Worm (Caenorhabditis elegans) whole organism, young adult: Measurements from ENCODE around the gene sri-30.

Experiments
- B0261.1 ChIP-seq: sonication (generic microtip); optimal IDR thresholded peaks from 2 replicates; lab custom pipeline; 2016; ENCODE audit warnings: mild to moderate bottlenecking, missing genetic modification characterization, moderate library complexity, missing compliant biosample characterization
- B0336.3 ChIP-seq: fragments of 200-800 bp; sonication (Bioruptor generic); IDR thresholded peaks from 2 replicates; pipeline ENCODE4 v1.3.6; 2022; ENCODE audit warnings: missing genetic modification characterization, missing compliant biosample characterization
- D2030.7 ChIP-seq: fragments of 200-800 bp; sonication (Bioruptor generic); IDR thresholded peaks from 2 replicates; pipeline ENCODE4 v1.3.6; 2022; ENCODE audit warnings: missing genetic modification reagents, missing genetic modification characterization, missing compliant biosample characterization
- F22D6.2 ChIP-seq: sonication (generic microtip); optimal IDR thresholded peaks from 2 replicates; lab custom pipeline; 2016; ENCODE audit warnings: mild to moderate bottlenecking, missing genetic modification characterization, missing compliant biosample characterization
- F23B12.7 ChIP-seq: sonication (generic microtip); optimal IDR thresholded peaks from 2 replicates; lab custom pipeline; 2017; ENCODE audit warnings: missing genetic modification characterization, mild to moderate bottlenecking, missing compliant biosample characterization, antibody characterized with exemption, moderate library complexity; ENCODE audit not compliant: insufficient read depth
- F33H1.4 ChIP-seq: fragments of 200-800 bp; sonication (Bioruptor generic); IDR thresholded peaks from 2 replicates; pipeline ENCODE4 v1.3.6; 2022; ENCODE audit warnings: missing genetic modification reagents, missing genetic modification characterization, missing compliant biosample characterization
- K11D2.4 ChIP-seq: fragments of 200-800 bp; sonication (Bioruptor generic); IDR thresholded peaks from 2 replicates; pipeline ENCODE4 v1.3.6; 2022; ENCODE audit warnings: missing genetic modification reagents, missing genetic modification characterization, missing compliant biosample characterization
- T07F8.4 ChIP-seq: sonication (generic microtip); optimal IDR thresholded peaks from 2 replicates; lab custom pipeline; 2016; ENCODE audit warnings: mild to moderate bottlenecking, missing genetic modification characterization, moderate library complexity, missing compliant biosample characterization
- T26A5.8 ChIP-seq: sonication (generic microtip); optimal IDR thresholded peaks from 2 replicates; lab custom pipeline; 2016; ENCODE audit warnings: missing genetic modification characterization, missing compliant biosample characterization
- Y53F4B.3 ChIP-seq: fragments of 200-800 bp; sonication (Bioruptor generic); IDR thresholded peaks from 2 replicates; pipeline ENCODE4 v1.3.6; 2022; ENCODE audit warnings: missing genetic modification reagents, missing genetic modification characterization, missing compliant biosample characterization
- ama-1 ChIP-seq, 3 experiments: fragments of 150-350 bp in 1 of 3; sonication (generic microtip) in 2 of 3; optimal IDR thresholded peaks; 2 replicates each; lab custom pipeline; 2014 to 2018; ENCODE audit warnings: missing biosample characterization in 2 of 3, missing genetic modification characterization in 2 of 3, missing genetic modification reagents in 2 of 3
- bed-1 ChIP-seq: fragments of 200-800 bp; sonication (Bioruptor generic); IDR thresholded peaks from 2 replicates; pipeline ENCODE4 v1.3.6; 2022; ENCODE audit warnings: missing genetic modification reagents, missing genetic modification characterization, missing compliant biosample characterization
- cebp-1 ChIP-seq, 2 experiments: fragments of 200-800 bp in 1 of 2; sonication (Bioruptor generic) in 1 of 2; sonication (generic microtip) in 1 of 2; IDR thresholded peaks in 1 of 2; optimal IDR thresholded peaks in 1 of 2; 2 replicates each; pipeline versions ENCODE4 v1.3.6 to Lab custom; 2017 to 2022; ENCODE audit warnings: missing compliant biosample characterization in 2 of 2, missing genetic modification characterization in 2 of 2, mild to moderate bottlenecking in 1 of 2, missing genetic modification reagents in 1 of 2, moderate library complexity in 1 of 2
- ceh-100 ChIP-seq: fragments of 200-800 bp; sonication (Bioruptor generic); IDR thresholded peaks from 2 replicates; pipeline ENCODE4 v1.3.6; 2022; ENCODE audit warnings: missing genetic modification reagents, missing genetic modification characterization, missing compliant biosample characterization
- ceh-79 ChIP-seq: sonication (generic microtip); optimal IDR thresholded peaks from 2 replicates; lab custom pipeline; 2017; ENCODE audit warnings: mild to moderate bottlenecking, missing genetic modification characterization, missing compliant biosample characterization
- die-1 ChIP-seq: sonication (generic microtip); optimal IDR thresholded peaks from 2 replicates; lab custom pipeline; 2016; ENCODE audit warnings: missing genotype, mild to moderate bottlenecking, missing genetic modification characterization, missing compliant biosample characterization
- egrh-3 ChIP-seq: fragments of 200-800 bp; sonication (Bioruptor generic); IDR thresholded peaks from 2 replicates; pipeline ENCODE4 v1.3.6; 2022; ENCODE audit warnings: missing genetic modification reagents, missing genetic modification characterization, missing compliant biosample characterization
- him-1 ChIP-seq: sonication (generic microtip); optimal IDR thresholded peaks from 2 replicates; lab custom pipeline; 2016; ENCODE audit warnings: missing genotype, missing genetic modification reagents, missing genetic modification characterization, missing compliant biosample characterization
- hmg-20 ChIP-seq: fragments of 200-800 bp; sonication (Bioruptor generic); IDR thresholded peaks from 2 replicates; pipeline ENCODE4 v1.3.6; 2022; ENCODE audit warnings: missing genetic modification reagents, missing genetic modification characterization, missing compliant biosample characterization
- hrde-1 ChIP-seq: sonication (generic microtip); optimal IDR thresholded peaks from 2 replicates; lab custom pipeline; 2016; ENCODE audit warnings: missing genetic modification characterization, mild to moderate bottlenecking, missing compliant biosample characterization, moderate library complexity, missing genotype, missing genetic modification reagents, borderline replicate concordance
- let-526 ChIP-seq: fragments of 200-800 bp; sonication (Bioruptor generic); IDR thresholded peaks from 2 replicates; pipeline ENCODE4 v1.3.6; 2022; ENCODE audit warnings: missing genetic modification reagents, missing genetic modification characterization, missing compliant biosample characterization
- lin-26 ChIP-seq: fragments of 200-800 bp; sonication (Bioruptor generic); IDR thresholded peaks from 2 replicates; pipeline ENCODE4 v1.3.6; 2022; ENCODE audit warnings: missing genetic modification reagents, missing genetic modification characterization, missing compliant biosample characterization
- lin-35 ChIP-seq, 3 experiments: fragments of 150-350 bp in 2 of 3; sonication (generic microtip) in 1 of 3; optimal IDR thresholded peaks; 2 replicates each; lab custom pipeline; 2014 to 2018; ENCODE audit warnings: missing biosample characterization in 3 of 3, missing genetic modification characterization in 3 of 3, missing genetic modification reagents in 3 of 3
- lin-40 ChIP-seq: sonication (generic microtip); optimal IDR thresholded peaks from 2 replicates; lab custom pipeline; 2016; ENCODE audit warnings: missing genetic modification characterization, mild to moderate bottlenecking, missing compliant biosample characterization, missing genotype, missing genetic modification reagents
- lin-54 ChIP-seq: fragments of 200-800 bp; sonication (Bioruptor generic); optimal IDR thresholded peaks from 2 replicates; lab custom pipeline; 2018; ENCODE audit warnings: mild to moderate bottlenecking, missing genetic modification characterization, missing compliant biosample characterization
- lsl-1 ChIP-seq: fragments of 200-800 bp; sonication (Bioruptor generic); optimal IDR thresholded peaks from 2 replicates; lab custom pipeline; 2018; ENCODE audit warnings: mild to moderate bottlenecking, missing genetic modification characterization, moderate library complexity, missing compliant biosample characterization
- madf-10 ChIP-seq: sonication (generic microtip); optimal IDR thresholded peaks from 2 replicates; lab custom pipeline; 2016; ENCODE audit warnings: mild to moderate bottlenecking, missing genetic modification characterization, missing compliant biosample characterization
- madf-6 ChIP-seq: fragments of 200-800 bp; sonication (Bioruptor generic); IDR thresholded peaks from 2 replicates; pipeline ENCODE4 v1.3.6; 2022; ENCODE audit warnings: missing genetic modification reagents, missing genetic modification characterization, missing compliant biosample characterization
- madf-8 ChIP-seq: fragments of 200-800 bp; sonication (Bioruptor generic); conservative IDR thresholded peaks from 2 replicates; pipeline ENCODE4 v1.3.6; 2022; ENCODE audit warnings: missing genetic modification reagents, missing genetic modification characterization, missing compliant biosample characterization
- mcd-1 ChIP-seq: fragments of 200-800 bp; sonication (Bioruptor generic); IDR thresholded peaks from 2 replicates; pipeline ENCODE4 v1.3.6; 2022; ENCODE audit warnings: missing genetic modification reagents, missing genetic modification characterization, missing compliant biosample characterization
- mxl-1 ChIP-seq: sonication (generic microtip); optimal IDR thresholded peaks from 2 replicates; lab custom pipeline; 2016; ENCODE audit warnings: missing genetic modification characterization, missing compliant biosample characterization
- nfyb-1 ChIP-seq: fragments of 200-800 bp; sonication (Bioruptor generic); IDR thresholded peaks from 2 replicates; pipeline ENCODE4 v1.3.6; 2022; ENCODE audit warnings: missing genetic modification reagents, missing genetic modification characterization, missing compliant biosample characterization
- nhr-27 ChIP-seq: fragments of 200-800 bp; sonication (Bioruptor generic); optimal IDR thresholded peaks from 2 replicates; lab custom pipeline; 2018; ENCODE audit warnings: mild to moderate bottlenecking, missing genetic modification characterization, moderate library complexity, missing compliant biosample characterization
- nhr-80 ChIP-seq: sonication (generic microtip); optimal IDR thresholded peaks from 2 replicates; lab custom pipeline; 2016; ENCODE audit warnings: missing genetic modification characterization, missing compliant biosample characterization
- rcor-1 ChIP-seq: fragments of 200-800 bp; sonication (Bioruptor generic); IDR thresholded peaks from 2 replicates; pipeline ENCODE4 v1.3.6; 2022; ENCODE audit warnings: missing genetic modification reagents, missing genetic modification characterization, missing compliant biosample characterization
- snpc-1.3 ChIP-seq: sonication (generic microtip); optimal IDR thresholded peaks from 2 replicates; lab custom pipeline; 2017; ENCODE audit warnings: missing genetic modification characterization, mild to moderate bottlenecking, missing compliant biosample characterization, antibody characterized with exemption, moderate library complexity, missing genotype, missing genetic modification reagents; ENCODE audit not compliant: insufficient read depth
- snpc-4 ChIP-seq, 5 experiments: fragments of 150-350 bp in 1 of 5; sonication (generic microtip) in 4 of 5; optimal IDR thresholded peaks; 2 replicates each; lab custom pipeline; 2014 to 2018; ENCODE audit warnings: missing genetic modification characterization in 5 of 5, missing biosample characterization in 3 of 5, antibody characterized with exemption in 2 of 5, mild to moderate bottlenecking in 2 of 5, missing compliant biosample characterization in 2 of 5, missing genotype in 2 of 5, moderate library complexity in 2 of 5, missing genetic modification reagents in 1 of 5
- somi-1 ChIP-seq: fragments of 200-800 bp; sonication (Bioruptor generic); optimal IDR thresholded peaks from 2 replicates; lab custom pipeline; 2018; ENCODE audit warnings: mild to moderate bottlenecking, missing genetic modification characterization, missing compliant biosample characterization
- unc-130 ChIP-seq: sonication (generic microtip); optimal IDR thresholded peaks from 2 replicates; lab custom pipeline; 2016; ENCODE audit warnings: missing genetic modification reagents, missing genetic modification characterization, missing compliant biosample characterization
- zfh-2 ChIP-seq: fragments of 200-800 bp; sonication (Bioruptor generic); conservative IDR thresholded peaks from 2 replicates; pipeline ENCODE4 v1.3.6; 2022; ENCODE audit warnings: missing genetic modification reagents, missing genetic modification characterization, missing compliant biosample characterization
- ztf-18 ChIP-seq: sonication (generic microtip); optimal IDR thresholded peaks from 2 replicates; lab custom pipeline; 2016; ENCODE audit warnings: missing genotype, mild to moderate bottlenecking, missing genetic modification characterization, missing compliant biosample characterization
- ztf-28 ChIP-seq: fragments of 200-800 bp; sonication (Bioruptor generic); IDR thresholded peaks from 2 replicates; pipeline ENCODE4 v1.3.6; 2022; ENCODE audit warnings: missing genetic modification reagents, missing genetic modification characterization, missing compliant biosample characterization
- ztf-6 ChIP-seq: fragments of 200-800 bp; sonication (Bioruptor generic); IDR thresholded peaks from 2 replicates; pipeline ENCODE4 v1.3.6; 2022; ENCODE audit warnings: missing genetic modification reagents, missing genetic modification characterization, missing compliant biosample characterization

The sri-30 gene

DNA sequence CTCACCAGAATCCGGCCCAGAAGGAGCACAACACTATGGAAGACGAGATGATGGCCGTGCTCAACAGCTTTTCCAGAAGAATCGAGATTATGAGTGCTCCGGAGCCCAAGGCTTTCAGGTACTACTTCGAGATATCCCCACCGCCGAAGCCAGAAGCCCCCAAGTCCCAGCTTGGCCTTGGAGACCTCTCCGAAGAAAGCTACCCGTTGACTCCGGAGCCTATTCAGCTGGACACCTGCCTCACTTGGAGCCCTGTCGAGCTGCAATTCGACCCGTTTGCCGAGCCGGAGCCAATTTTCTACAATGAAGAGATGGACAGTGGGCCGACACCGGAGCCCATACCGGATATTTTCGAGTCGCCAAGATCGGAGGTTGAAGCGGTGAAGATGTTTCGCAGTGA lies 15.6 kb downstream of the sri-30 start:
- TF ChIP-seq zfh-2 (peak; percentile 63), F22D6.2 (tag; lab: Kevin White, UChicago) (no peak)
- TF ChIP-seq, all 124 proteins: peak for 1

- no peak for TF ChIP-seq mxl-1 (tag; lab: Kevin White, UChicago)
- TF ChIP-seq Y53F4B.3 (GFP tag; lab: Robert Waterston, UW) = no peak
- TF ChIP-seq lin-35 (GFP tag; optimal IDR thresholded peaks at IDR 0.05; lab: Kevin White, UChicago) = peak in 1 of 3 experiments; percentile 28
- no peak for TF ChIP-seq T26A5.8 (tag; lab: Kevin White, UChicago)
- peak; percentile 65 for TF ChIP-seq unc-130 (GFP tag; lab: Kevin White, UChicago)
- TF ChIP-seq rcor-1 (GFP tag; lab: Robert Waterston, UW) = peak; percentile 56; the same call in 1 of the 2 replicates
- TF ChIP-seq nhr-27 (tag; lab: Kevin White, UChicago) = no peak
- peak; percentile 51 for TF ChIP-seq lin-54
- peak; percentile 69; the same call in 1 of the 2 replicates for TF ChIP-seq hmg-20
- peak; percentile 46 for TF ChIP-seq lsl-1
- TF ChIP-seq B0336.3 (GFP tag; lab: Robert Waterston, UW) = peak; percentile 45; the same call in 1 of the 2 replicates
- no peak for TF ChIP-seq him-1 (tag; lab: Kevin White, UChicago)
- peak; percentile 42 for TF ChIP-seq madf-8 (GFP tag; lab: Robert Waterston, UW)
- 0 out of 2 replicates have a peak, but pooled peaks have one; percentile 21 for TF ChIP-seq ztf-6 (GFP tag; lab: Robert Waterston, UW)
- TF ChIP-seq zfh-2 = no peak
- peak; percentile 54 for TF ChIP-seq mcd-1 (GFP tag; lab: Robert Waterston, UW)
- peak; percentile 88 for TF ChIP-seq nfyb-1 (GFP tag; lab: Robert Waterston, UW)
- TF ChIP-seq B0261.1 = peak; percentile 94
- peak; percentile 56 for TF ChIP-seq snpc-1.3
- no peak for TF ChIP-seq bed-1 (GFP tag; lab: Robert Waterston, UW)
- peak; percentile 54 for TF ChIP-seq madf-10 (tag; lab: Kevin White, UChicago)
- TF ChIP-seq ama-1 (optimal IDR thresholded peaks at IDR 0.05; lab: Kevin White, UChicago) = no peak
- TF ChIP-seq ama-1 (GFP tag; optimal IDR thresholded peaks at IDR 0.05; lab: Kevin White, UChicago) = peak in 1 of 2 experiments; percentile 38
- peak; percentile 56 for TF ChIP-seq F33H1.4 (GFP tag; lab: Robert Waterston, UW)
- 0 out of 2 replicates have a peak, but pooled peaks have one; percentile 33 for TF ChIP-seq K11D2.4
- TF ChIP-seq ztf-28 = 0 out of 2 replicates have a peak, but pooled peaks have one; percentile 48
- TF ChIP-seq ceh-79 (tag; lab: Kevin White, UChicago) = no peak
- TF ChIP-seq egrh-3 (GFP tag; lab: Robert Waterston, UW) = 0 out of 2 replicates have a peak, but pooled peaks have one; percentile 5
- TF ChIP-seq cebp-1 (GFP tag; IDR thresholded peaks at IDR 0.05; lab: Robert Waterston, UW) = 0 out of 2 replicates have a peak, but pooled peaks have one; percentile 12
- peak; percentile 58 for TF ChIP-seq cebp-1 (tag; optimal IDR thresholded peaks at IDR 0.05; lab: Kevin White, UChicago)
- TF ChIP-seq ceh-100 = peak; percentile 53; the same call in 1 of the 2 replicates
- no peak for TF ChIP-seq somi-1 (GFP tag; lab: Kevin White, UChicago)
- no peak; the same call in 1 of the 2 replicates for TF ChIP-seq lin-26 (GFP tag; lab: Robert Waterston, UW)
- TF ChIP-seq hrde-1 (tag; lab: Kevin White, UChicago) = peak; percentile 66
- TF ChIP-seq lin-40 (tag; lab: Kevin White, UChicago) = peak; percentile 48
- peak; percentile 39 for TF ChIP-seq snpc-4 (GFP tag; optimal IDR thresholded peaks at IDR 0.05; lab: Kevin White, UChicago)
- TF ChIP-seq snpc-4 (tag; optimal IDR thresholded peaks at IDR 0.05; lab: Kevin White, UChicago) = peak in 3 of 4 experiments; percentile 41 to 62 (median 43)
- TF ChIP-seq die-1 (tag; lab: Kevin White, UChicago) = peak; percentile 8
- peak; percentile 12 for TF ChIP-seq nhr-80 (tag; lab: Kevin White, UChicago)
- TF ChIP-seq T07F8.4 (tag; lab: Kevin White, UChicago) = peak; percentile 26
- peak; percentile 73 for TF ChIP-seq madf-6 (GFP tag; lab: Robert Waterston, UW)
- TF ChIP-seq ztf-18 (tag; lab: Kevin White, UChicago) = peak; percentile 52
- peak; percentile 78 for TF ChIP-seq D2030.7 (GFP tag; lab: Robert Waterston, UW)
- TF ChIP-seq let-526 = 0 out of 2 replicates have a peak, but pooled peaks have one; percentile 20
- TF ChIP-seq F23B12.7 (tag; lab: Kevin White, UChicago) = peak; percentile 70
Measured at ce11 chrII:3062222-3062621, 16.2 kb downstream of the sri-30 start.
